Worm (Caenorhabditis elegans) whole organism, L1 larva: ENCODE results near the gene F41H10.2.

Experiments
- C34B4.2 ChIP-seq: sonication (generic microtip); optimal IDR thresholded peaks from 2 replicates; lab custom pipeline; 2017; ENCODE audit warnings: mild to moderate bottlenecking, missing genetic modification characterization, missing compliant biosample characterization
- blmp-1 ChIP-seq: fragments of 150-350 bp; optimal IDR thresholded peaks from 2 replicates; lab custom pipeline; 2014; ENCODE audit warnings: missing biosample characterization, missing genetic modification characterization
- ceh-82 ChIP-seq, 3 experiments: fragments of 150-350 bp in 1 of 3; sonication (generic microtip) in 2 of 3; optimal IDR thresholded peaks; 2 replicates each; lab custom pipeline; 2014 to 2017; ENCODE audit warnings: missing biosample characterization in 3 of 3, missing genetic modification characterization in 3 of 3
- elt-2 ChIP-seq: sonication (generic microtip); optimal IDR thresholded peaks from 2 replicates; lab custom pipeline; 2016; ENCODE audit warnings: missing genetic modification characterization, mild to moderate bottlenecking, inconsistent platforms, missing compliant biosample characterization, missing genetic modification reagents
- elt-3 ChIP-seq, 6 experiments: fragments of 150-350 bp in 1 of 6; sonication (generic microtip); optimal IDR thresholded peaks; 2 replicates each; lab custom pipeline; 2017 to 2018; ENCODE audit warnings: missing biosample characterization in 6 of 6, missing genetic modification characterization in 6 of 6, inconsistent platforms in 1 of 6
- lin-15B ChIP-seq: fragments of 150-350 bp; sonication (generic microtip); optimal IDR thresholded peaks from 3 replicates; lab custom pipeline; 2014; ENCODE audit warnings: missing biosample characterization, missing genetic modification characterization
- lin-35 ChIP-seq, 2 experiments: fragments of 150-350 bp; optimal IDR thresholded peaks; 2 replicates each; lab custom pipeline; 2014; ENCODE audit warnings: missing biosample characterization in 2 of 2, missing genetic modification characterization in 2 of 2, missing genetic modification reagents in 2 of 2
- nhr-11 ChIP-seq: fragments of 150-350 bp; optimal IDR thresholded peaks from 2 replicates; lab custom pipeline; 2014; ENCODE audit warnings: missing biosample characterization, missing genetic modification characterization
- rnt-1 ChIP-seq: sonication (generic microtip); optimal IDR thresholded peaks from 2 replicates; lab custom pipeline; 2016; ENCODE audit warnings: mild to moderate bottlenecking, missing genetic modification characterization, moderate library complexity, missing compliant biosample characterization
- sox-4 ChIP-seq: sonication (generic microtip); optimal IDR thresholded peaks from 2 replicates; lab custom pipeline; 2016; ENCODE audit warnings: missing genetic modification characterization, missing compliant biosample characterization
- sptf-1 ChIP-seq: fragments of 150-350 bp; optimal IDR thresholded peaks from 2 replicates; lab custom pipeline; 2014; ENCODE audit warnings: missing biosample characterization, missing genetic modification characterization
- unc-62 ChIP-seq: fragments of 150-350 bp; optimal IDR thresholded peaks from 2 replicates; lab custom pipeline; 2014; ENCODE audit warnings: missing biosample characterization, missing genetic modification reagents, missing genetic modification characterization

- TF ChIP-seq elt-3 (tag; optimal IDR thresholded peaks at IDR 0.05; lab: Kevin White, UChicago) (no peak), blmp-1 (tag; lab: Kevin White, UChicago) (no peak), C34B4.2 (no peak), ceh-82 (tag; optimal IDR thresholded peaks at IDR 0.05; lab: Kevin White, UChicago) (no peak), elt-2 (no peak), unc-62 (GFP tag; lab: Kevin White, UChicago) (no peak), lin-35 (GFP tag; optimal IDR thresholded peaks at IDR 0.05; lab: Kevin White, UChicago) (no peak), nhr-11 (tag; lab: Kevin White, UChicago) (no peak), lin-15B (tag; lab: Kevin White, UChicago) (no peak), sptf-1 (tag; lab: Kevin White, UChicago) (no peak), sox-4 (no peak), rnt-1 (tag; lab: Kevin White, UChicago) (no peak)
These were observed 20.9 kb upstream of the F41H10.2 start, which contains the start of gene F41H10.5 for ce11 chrIV:5360533-5360932.
